Worm (Caenorhabditis elegans) whole organism, early embryonic: ENCODE measurements around the gene pgp-1.

Source experiments
- B0310.2 ChIP-seq: sonication (generic microtip); optimal IDR thresholded peaks from 2 replicates; lab custom pipeline; 2016; ENCODE audit warnings: mild to moderate bottlenecking, missing genetic modification characterization, missing compliant biosample characterization
- F13C5.2 ChIP-seq: sonication (generic microtip); optimal IDR thresholded peaks from 2 replicates; lab custom pipeline; 2017; ENCODE audit warnings: mild to moderate bottlenecking, missing genetic modification characterization, inconsistent platforms, missing compliant biosample characterization
- aly-1 ChIP-seq: sonication (generic microtip); optimal IDR thresholded peaks from 2 replicates; lab custom pipeline; 2016; ENCODE audit warnings: missing genetic modification characterization, missing compliant biosample characterization
- ama-1 ChIP-seq: fragments of 150-350 bp; optimal IDR thresholded peaks from 2 replicates; lab custom pipeline; 2014
- ceh-36 ChIP-seq: sonication (generic microtip); optimal IDR thresholded peaks from 2 replicates; lab custom pipeline; 2016; ENCODE audit warnings: missing genetic modification characterization, inconsistent platforms, missing compliant biosample characterization
- ets-7 ChIP-seq: sonication (generic microtip); optimal IDR thresholded peaks from 2 replicates; lab custom pipeline; 2016; ENCODE audit warnings: missing genotype, missing genetic modification characterization, missing compliant biosample characterization
- flt-1 ChIP-seq: fragments of 200-800 bp; sonication (Bioruptor generic); IDR thresholded peaks from 2 replicates; pipeline ENCODE4 v1.3.6; 2022; ENCODE audit warnings: missing genetic modification characterization, missing compliant biosample characterization
- hnd-1 ChIP-seq: sonication (generic microtip); optimal IDR thresholded peaks from 2 replicates; lab custom pipeline; 2016; ENCODE audit warnings: missing genetic modification characterization, missing compliant biosample characterization
- pes-1 ChIP-seq: fragments of 200-800 bp; sonication (Bioruptor generic); IDR thresholded peaks from 2 replicates; pipeline ENCODE4 v1.3.6; 2022; ENCODE audit warnings: missing genetic modification reagents, missing genetic modification characterization, missing compliant biosample characterization
- sea-1 ChIP-seq: fragments of 200-800 bp; sonication (Bioruptor generic); conservative IDR thresholded peaks from 2 replicates; pipeline ENCODE4 v1.3.6; 2022; ENCODE audit warnings: missing genetic modification characterization, missing compliant biosample characterization
- tbx-37 ChIP-seq: fragments of 200-800 bp; sonication (Bioruptor generic); conservative IDR thresholded peaks from 2 replicates; pipeline ENCODE4 v1.3.6; 2022; ENCODE audit warnings: missing genetic modification reagents, missing genetic modification characterization, missing compliant biosample characterization
- tra-4 ChIP-seq: sonication (generic microtip); optimal IDR thresholded peaks from 2 replicates; lab custom pipeline; 2017; ENCODE audit warnings: missing genetic modification characterization, missing compliant biosample characterization

DNA sequence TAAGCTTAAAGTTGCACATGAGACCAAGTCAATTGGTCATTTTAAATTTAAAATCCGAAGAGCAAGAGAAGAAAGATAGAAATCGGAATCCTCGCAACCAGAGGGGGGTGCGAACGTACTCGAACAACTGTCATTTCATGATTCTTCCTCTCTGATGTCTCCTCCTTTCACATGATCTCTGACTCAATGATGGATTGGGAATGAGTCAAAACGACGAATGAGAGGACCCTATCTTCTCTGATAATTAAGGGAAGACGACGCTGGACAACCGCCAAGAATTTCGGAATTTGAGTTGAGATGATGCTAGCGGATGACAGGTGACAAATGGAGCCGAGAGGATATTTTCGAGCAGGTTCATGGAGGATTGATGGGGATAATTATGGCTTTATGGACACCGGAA lies 38.4 kb upstream of the pgp-1 start:
- TF ChIP-seq flt-1 (GFP tag; lab: Robert Waterston, UW), result no peak
- TF ChIP-seq tra-4 (tag; lab: Kevin White, UChicago), result no peak
- no peak for TF ChIP-seq pes-1 (GFP tag; lab: Robert Waterston, UW)
- TF ChIP-seq sea-1 (GFP tag; lab: Robert Waterston, UW), result no peak
- no peak for TF ChIP-seq ama-1 (lab: Kevin White, UChicago)
- no peak for TF ChIP-seq ceh-36 (tag; lab: Kevin White, UChicago)
- no peak for TF ChIP-seq hnd-1 (tag; lab: Kevin White, UChicago)
- TF ChIP-seq tbx-37, result no peak
- TF ChIP-seq B0310.2, result no peak
- TF ChIP-seq aly-1 (tag; lab: Kevin White, UChicago), result no peak
- no peak for TF ChIP-seq ets-7 (tag; lab: Kevin White, UChicago)
- TF ChIP-seq F13C5.2, result no peak
